Worm (Caenorhabditis elegans) whole organism, late embryonic: ENCODE results near the gene lrch-1.

ENCODE experiments used
- C08G9.2 ChIP-seq: sonication (generic microtip); optimal IDR thresholded peaks from 2 replicates; lab custom pipeline; 2016; ENCODE audit warnings: mild to moderate bottlenecking, missing genetic modification characterization, moderate library complexity, missing compliant biosample characterization
- F13H6.1 ChIP-seq: sonication (generic microtip); optimal IDR thresholded peaks from 2 replicates; lab custom pipeline; 2016; ENCODE audit warnings: missing genetic modification characterization, missing compliant biosample characterization
- K02D7.2 ChIP-seq: sonication (generic microtip); optimal IDR thresholded peaks from 2 replicates; lab custom pipeline; 2017; ENCODE audit warnings: mild to moderate bottlenecking, missing genetic modification characterization, missing compliant biosample characterization
- Y22D7AL.16 ChIP-seq: sonication (generic microtip); optimal IDR thresholded peaks from 2 replicates; lab custom pipeline; 2016; ENCODE audit warnings: missing genetic modification characterization, missing compliant biosample characterization
- ceh-18 ChIP-seq: sonication (generic microtip); optimal IDR thresholded peaks from 2 replicates; lab custom pipeline; 2016; ENCODE audit warnings: missing genetic modification characterization, missing compliant biosample characterization
- ceh-30 ChIP-seq: fragments of 150-350 bp; optimal IDR thresholded peaks from 2 replicates; lab custom pipeline; 2014; ENCODE audit warnings: missing biosample characterization, missing genetic modification characterization
- ceh-34 ChIP-seq: sonication (generic microtip); optimal IDR thresholded peaks from 2 replicates; lab custom pipeline; 2016; ENCODE audit warnings: mild to moderate bottlenecking, missing genetic modification characterization, missing compliant biosample characterization
- ceh-9 ChIP-seq: sonication (generic microtip); optimal IDR thresholded peaks from 2 replicates; lab custom pipeline; 2016; ENCODE audit warnings: mild to moderate bottlenecking, missing genetic modification characterization, inconsistent platforms, missing compliant biosample characterization
- che-1 ChIP-seq: sonication (generic microtip); optimal IDR thresholded peaks from 2 replicates; lab custom pipeline; 2016; ENCODE audit warnings: mild to moderate bottlenecking, missing genetic modification characterization, missing compliant biosample characterization
- dmd-4 ChIP-seq: sonication (generic microtip); optimal IDR thresholded peaks from 2 replicates; lab custom pipeline; 2016; ENCODE audit warnings: borderline replicate concordance, missing genetic modification characterization, missing compliant biosample characterization
- elt-2 ChIP-seq: sonication (generic microtip); optimal IDR thresholded peaks from 2 replicates; lab custom pipeline; 2016; ENCODE audit warnings: missing genetic modification reagents, missing genetic modification characterization, missing compliant biosample characterization
- fax-1 ChIP-seq: sonication (generic microtip); optimal IDR thresholded peaks from 2 replicates; lab custom pipeline; 2016; ENCODE audit warnings: missing genotype, missing genetic modification characterization, missing compliant biosample characterization
- gmeb-2 ChIP-seq: sonication (generic microtip); optimal IDR thresholded peaks from 2 replicates; lab custom pipeline; 2016; ENCODE audit warnings: missing genetic modification characterization, inconsistent platforms, missing compliant biosample characterization
- hlh-30 ChIP-seq: sonication (generic microtip); optimal IDR thresholded peaks from 2 replicates; lab custom pipeline; 2017; ENCODE audit warnings: antibody characterized with exemption, missing genetic modification characterization, missing compliant biosample characterization; ENCODE audit not compliant: insufficient read depth
- hlh-6 ChIP-seq: sonication (generic microtip); optimal IDR thresholded peaks from 2 replicates; lab custom pipeline; 2016; ENCODE audit warnings: missing genotype, missing genetic modification characterization, missing compliant biosample characterization
- hlh-8 ChIP-seq: sonication (generic microtip); optimal IDR thresholded peaks from 2 replicates; lab custom pipeline; 2016; ENCODE audit warnings: missing genotype, missing genetic modification characterization, missing compliant biosample characterization
- nfya-1 ChIP-seq: sonication (generic microtip); optimal IDR thresholded peaks from 2 replicates; lab custom pipeline; 2017; ENCODE audit warnings: missing genetic modification characterization, mild to moderate bottlenecking, missing compliant biosample characterization, antibody characterized with exemption, moderate library complexity
- nhr-11 ChIP-seq: fragments of 150-350 bp; optimal IDR thresholded peaks from 2 replicates; lab custom pipeline; 2014; ENCODE audit warnings: missing biosample characterization, missing genetic modification characterization
- nhr-232 ChIP-seq: sonication (generic microtip); optimal IDR thresholded peaks from 2 replicates; lab custom pipeline; 2016; ENCODE audit warnings: missing genetic modification characterization, missing compliant biosample characterization
- npax-4 ChIP-seq: sonication (generic microtip); optimal IDR thresholded peaks from 2 replicates; lab custom pipeline; 2016; ENCODE audit warnings: missing genetic modification characterization, missing compliant biosample characterization
- odd-2 ChIP-seq: sonication (generic microtip); optimal IDR thresholded peaks from 2 replicates; lab custom pipeline; 2017; ENCODE audit warnings: antibody characterized with exemption, mild to moderate bottlenecking, missing genetic modification characterization, missing compliant biosample characterization
- pat-9 ChIP-seq: fragments of 200-800 bp; sonication (Bioruptor generic); optimal IDR thresholded peaks from 2 replicates; lab custom pipeline; 2018; ENCODE audit warnings: mild to moderate bottlenecking, missing genetic modification characterization, moderate library complexity, missing compliant biosample characterization
- pha-2 ChIP-seq: sonication (generic microtip); optimal IDR thresholded peaks from 2 replicates; lab custom pipeline; 2017; ENCODE audit warnings: mild to moderate bottlenecking, missing genetic modification characterization, missing compliant biosample characterization
- pha-4 ChIP-seq: fragments of 150-350 bp; optimal IDR thresholded peaks from 2 replicates; lab custom pipeline; 2018; ENCODE audit warnings: missing biosample characterization, missing genetic modification reagents, missing genetic modification characterization
- pros-1 ChIP-seq: fragments of 150-350 bp; optimal IDR thresholded peaks from 2 replicates; lab custom pipeline; 2014; ENCODE audit warnings: missing biosample characterization, missing genetic modification reagents, missing genetic modification characterization
- ref-2 ChIP-seq: sonication (generic microtip); optimal IDR thresholded peaks from 2 replicates; lab custom pipeline; 2016; ENCODE audit warnings: missing genetic modification characterization, missing compliant biosample characterization
- sox-4 ChIP-seq: sonication (generic microtip); optimal IDR thresholded peaks from 2 replicates; lab custom pipeline; 2017; ENCODE audit warnings: mild to moderate bottlenecking, missing genetic modification characterization, inconsistent platforms, missing compliant biosample characterization
- syd-9 ChIP-seq: sonication (generic microtip); optimal IDR thresholded peaks from 2 replicates; lab custom pipeline; 2016; ENCODE audit warnings: mild to moderate bottlenecking, missing genetic modification characterization, moderate library complexity, missing compliant biosample characterization
- tbx-7 ChIP-seq: sonication (generic microtip); optimal IDR thresholded peaks from 2 replicates; lab custom pipeline; 2016; ENCODE audit warnings: missing genotype, missing genetic modification characterization, missing compliant biosample characterization
- ttx-3 ChIP-seq: sonication (generic microtip); optimal IDR thresholded peaks from 2 replicates; lab custom pipeline; 2016; ENCODE audit warnings: missing genetic modification reagents, missing genetic modification characterization, missing compliant biosample characterization
- unc-42 ChIP-seq: sonication (generic microtip); optimal IDR thresholded peaks from 2 replicates; lab custom pipeline; 2016; ENCODE audit warnings: missing genotype, missing genetic modification characterization, missing compliant biosample characterization
- zip-5 ChIP-seq: sonication (generic microtip); optimal IDR thresholded peaks from 2 replicates; lab custom pipeline; 2016; ENCODE audit warnings: missing genetic modification characterization, missing compliant biosample characterization
- ztf-16 ChIP-seq: sonication (generic microtip); optimal IDR thresholded peaks from 2 replicates; lab custom pipeline; 2017; ENCODE audit warnings: missing genetic modification characterization, missing compliant biosample characterization

lrch-1 gene

DNA sequence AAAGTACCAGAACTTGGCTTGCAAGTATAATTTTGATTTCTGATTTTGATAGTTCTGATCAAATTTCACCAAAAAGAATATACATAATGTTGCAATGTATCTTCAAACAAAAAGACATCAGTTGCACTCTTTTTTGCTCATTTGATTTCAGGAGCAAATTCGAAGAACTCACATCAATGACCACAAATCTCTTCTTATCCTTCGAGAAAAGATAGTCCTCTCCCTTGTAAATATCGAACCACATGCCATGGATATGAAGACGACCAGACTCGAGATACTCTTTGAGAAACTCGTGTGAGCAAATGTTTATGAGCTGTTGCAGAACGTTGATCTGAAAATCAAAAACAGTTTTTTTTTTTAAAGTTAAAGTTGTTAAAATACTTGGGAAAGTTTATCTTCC lies 13.6 kb downstream of the lrch-1 start:
- TF ChIP-seq ceh-9 (tag; lab: Kevin White, UChicago) = no peak
- no peak for TF ChIP-seq ceh-18 (tag; lab: Kevin White, UChicago)
- TF ChIP-seq sox-4 (tag; lab: Kevin White, UChicago) = no peak
- no peak for TF ChIP-seq dmd-4 (tag; lab: Kevin White, UChicago)
- TF ChIP-seq che-1 = no peak
- no peak for TF ChIP-seq ztf-16 (tag; lab: Kevin White, UChicago)
- no peak for TF ChIP-seq ceh-30
- TF ChIP-seq C08G9.2 (tag; lab: Kevin White, UChicago) = no peak
- TF ChIP-seq fax-1 = no peak
- TF ChIP-seq nhr-11 (tag; lab: Kevin White, UChicago) = no peak
- TF ChIP-seq pha-2 (tag; lab: Kevin White, UChicago) = no peak
- no peak for TF ChIP-seq ceh-34 (tag; lab: Kevin White, UChicago)
- no peak for TF ChIP-seq pha-4 (tag; lab: Kevin White, UChicago)
- no peak for TF ChIP-seq zip-5 (tag; lab: Kevin White, UChicago)
- no peak for TF ChIP-seq F13H6.1 (tag; lab: Kevin White, UChicago)
- TF ChIP-seq nhr-232 (tag; lab: Kevin White, UChicago) = no peak
- no peak for TF ChIP-seq pat-9 (tag; lab: Kevin White, UChicago)

ce11 chrX:6201542-6201941 lies 14.9 kb downstream of the lrch-1 start:
- no peak for TF ChIP-seq elt-2 (tag; lab: Kevin White, UChicago)
- no peak for TF ChIP-seq che-1

DNA sequence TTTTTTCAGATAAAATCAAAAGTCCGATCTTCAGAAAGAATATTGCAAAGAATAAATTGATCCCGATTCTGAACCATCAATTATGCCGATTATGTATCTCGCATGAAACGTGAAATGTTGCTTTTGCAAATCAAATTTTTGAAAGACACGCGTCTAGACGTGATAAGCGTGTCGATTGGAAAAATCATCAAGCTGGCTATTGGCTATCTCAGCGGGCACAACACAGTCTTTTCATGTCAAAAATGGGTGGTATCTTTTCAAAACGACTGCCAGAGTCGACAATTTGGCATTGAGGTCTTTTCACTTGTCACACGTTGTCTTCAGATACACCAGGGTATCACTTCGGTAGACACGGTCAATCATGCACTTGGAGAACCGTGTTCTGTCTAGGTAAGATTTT lies 19.8 kb downstream of the lrch-1 start, which contains the start of gene daf-9:
daf-9 (plus strand) TSS at position 301 of the 400 bp plus-strand sequence.
- TF ChIP-seq ceh-34 (tag; lab: Kevin White, UChicago) = no peak
- TF ChIP-seq npax-4 (tag; lab: Kevin White, UChicago) = no peak
- TF ChIP-seq, all 69 proteins: peak for 0

- TF ChIP-seq fax-1 = no peak
- no peak for TF ChIP-seq pros-1 (tag; lab: Kevin White, UChicago)
- TF ChIP-seq nfya-1 (tag; lab: Kevin White, UChicago) = no peak
- TF ChIP-seq gmeb-2 (tag; lab: Kevin White, UChicago) = no peak
- no peak for TF ChIP-seq tbx-7 (tag; lab: Kevin White, UChicago)
- no peak for TF ChIP-seq hlh-8 (tag; lab: Kevin White, UChicago)
These were observed 22.2 kb downstream of the lrch-1 start, which contains the start of gene ceh-54 for ce11 chrX:6194191-6194724. ceh-54 (minus strand) TSS chrX:6194241.

DNA sequence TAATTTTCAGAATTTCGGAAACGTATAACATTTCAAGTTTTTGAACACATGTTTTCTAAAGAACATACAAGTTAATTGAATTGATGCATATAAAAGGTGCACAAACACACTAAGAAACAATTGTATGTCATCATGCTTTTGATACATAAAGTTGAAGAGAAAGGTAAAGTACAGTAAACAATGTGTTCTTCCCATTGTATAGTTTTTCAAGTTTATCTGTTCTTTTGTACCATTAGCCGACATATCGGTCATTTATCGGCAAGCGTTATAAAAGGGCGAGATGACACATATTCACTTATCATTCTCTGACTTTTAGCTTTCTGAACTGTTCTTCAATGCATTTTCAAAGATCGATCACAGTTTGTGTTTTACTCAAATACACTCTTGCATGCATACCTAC lies 26.5 kb downstream of the lrch-1 start, which contains the start of gene T13C5.9:
T13C5.9 (plus strand) TSS at position 301 of the 400 bp plus-strand sequence.
- TF ChIP-seq syd-9 (tag; lab: Kevin White, UChicago) (no peak), gmeb-2 (tag; lab: Kevin White, UChicago) (no peak), dmd-4 (tag; lab: Kevin White, UChicago) (no peak), ref-2 (no peak), hlh-30 (tag; lab: Kevin White, UChicago) (no peak), pha-2 (tag; lab: Kevin White, UChicago) (no peak), ttx-3 (tag; lab: Kevin White, UChicago) (no peak), Y22D7AL.16 (tag; lab: Kevin White, UChicago) (no peak), unc-42 (tag; lab: Kevin White, UChicago) (no peak), odd-2 (tag; lab: Kevin White, UChicago) (no peak), K02D7.2 (tag; lab: Kevin White, UChicago) (no peak), hlh-6 (tag; lab: Kevin White, UChicago) (no peak), pat-9 (tag; lab: Kevin White, UChicago) (no peak)
